Worm (Caenorhabditis elegans): ENCODE measurements around the gene med-1.
A peak's percentile ranks its signal among the peaks of the same experiment; 100 is the strongest.

med-1 gene

DNA sequence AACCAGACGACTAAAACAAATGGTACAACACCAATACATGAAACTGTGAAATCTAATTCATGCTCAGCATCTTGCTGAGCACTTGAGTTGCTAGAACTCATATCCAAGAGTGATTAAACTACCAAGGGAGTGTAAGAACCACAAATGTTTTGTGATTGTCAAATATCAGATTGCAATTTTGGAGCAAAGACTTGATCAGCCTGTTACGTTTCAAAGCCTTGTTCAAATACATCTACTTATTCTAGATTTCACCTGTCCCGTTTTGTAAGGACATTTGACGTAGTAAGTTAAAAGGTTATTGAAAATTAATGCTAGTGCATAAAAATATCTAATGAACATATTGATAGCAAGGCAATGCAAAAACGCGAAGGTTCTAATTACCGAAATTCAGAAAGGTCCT, 46.9 kb downstream of the med-1 start, which contains the start of gene F45E6.1:
TSS of gene F45E6.1 (minus strand) at position 101 of the 400 bp plus-strand sequence.
- TF ChIP-seq tbx-37 (GFP tag; conservative IDR thresholded peaks at IDR 0.05) (no peak), ceh-13 (GFP tag; optimal IDR thresholded peaks at IDR 0.05) (no peak), B0310.2 (tag; optimal IDR thresholded peaks at IDR 0.05) (no peak), pes-1 (GFP tag; IDR thresholded peaks at IDR 0.05) (no peak), tbx-11 (GFP tag; IDR thresholded peaks at IDR 0.05) (no peak), flt-1 (GFP tag; IDR thresholded peaks at IDR 0.05) (no peak), hnd-1 (tag; optimal IDR thresholded peaks at IDR 0.05) (no peak), tra-4 (tag; optimal IDR thresholded peaks at IDR 0.05) (no peak), hmg-4 (GFP tag; optimal IDR thresholded peaks at IDR 0.05) (no peak), sea-1 (GFP tag; conservative IDR thresholded peaks at IDR 0.05) (no peak), scrt-1 (GFP tag; IDR thresholded peaks at IDR 0.05) (no peak), F13C5.2 (tag; optimal IDR thresholded peaks at IDR 0.05) (no peak), aly-1 (tag; optimal IDR thresholded peaks at IDR 0.05) (no peak), ets-7 (tag; optimal IDR thresholded peaks at IDR 0.05) (no peak), hmbx-1 (tag; optimal IDR thresholded peaks at IDR 0.05) (no peak), ama-1 (optimal IDR thresholded peaks at IDR 0.05) (no peak), ceh-36 (tag; optimal IDR thresholded peaks at IDR 0.05) (no peak)

DNA sequence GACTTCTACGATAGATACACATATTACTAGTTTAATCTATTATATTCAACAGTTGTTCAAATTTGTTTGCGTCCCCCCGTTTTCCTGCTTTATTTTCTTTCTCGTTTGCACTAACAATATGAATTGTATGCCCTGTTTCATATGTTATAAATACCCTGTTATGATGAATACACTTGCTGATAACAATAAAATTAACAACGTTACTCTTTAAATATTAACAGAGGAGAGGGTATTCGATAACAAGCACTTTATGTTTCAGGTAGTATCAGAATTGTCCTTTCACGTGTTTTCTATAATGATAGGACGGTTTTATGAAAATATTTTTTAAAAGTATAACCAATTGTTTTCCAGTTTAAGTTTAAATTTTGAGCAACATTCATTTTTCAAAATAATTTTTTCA, 48.1 kb downstream of the med-1 start:
- TF ChIP-seq scrt-1 (GFP tag; IDR thresholded peaks at IDR 0.05) = no peak
- no peak for TF ChIP-seq ets-7 (tag; optimal IDR thresholded peaks at IDR 0.05)
- TF ChIP-seq flt-1 (GFP tag; IDR thresholded peaks at IDR 0.05) = no peak
- TF ChIP-seq tbx-11 (GFP tag; IDR thresholded peaks at IDR 0.05) = no peak
- no peak for TF ChIP-seq hmg-4 (GFP tag; optimal IDR thresholded peaks at IDR 0.05)
- TF ChIP-seq sea-1 (GFP tag; conservative IDR thresholded peaks at IDR 0.05) = no peak
- TF ChIP-seq pes-1 (GFP tag; IDR thresholded peaks at IDR 0.05) = no peak
- TF ChIP-seq hmbx-1 (tag; optimal IDR thresholded peaks at IDR 0.05) = no peak
- no peak for TF ChIP-seq tbx-37 (GFP tag; conservative IDR thresholded peaks at IDR 0.05)
- no peak for TF ChIP-seq F13C5.2 (tag; optimal IDR thresholded peaks at IDR 0.05)
- no peak for TF ChIP-seq hnd-1 (tag; optimal IDR thresholded peaks at IDR 0.05)
- TF ChIP-seq ceh-36 (tag; optimal IDR thresholded peaks at IDR 0.05) = no peak
- no peak for TF ChIP-seq aly-1 (tag; optimal IDR thresholded peaks at IDR 0.05)
- TF ChIP-seq ceh-13 (GFP tag; optimal IDR thresholded peaks at IDR 0.05) = no peak
- no peak for TF ChIP-seq ama-1 (optimal IDR thresholded peaks at IDR 0.05)
- TF ChIP-seq tra-4 (tag; optimal IDR thresholded peaks at IDR 0.05) = no peak

DNA sequence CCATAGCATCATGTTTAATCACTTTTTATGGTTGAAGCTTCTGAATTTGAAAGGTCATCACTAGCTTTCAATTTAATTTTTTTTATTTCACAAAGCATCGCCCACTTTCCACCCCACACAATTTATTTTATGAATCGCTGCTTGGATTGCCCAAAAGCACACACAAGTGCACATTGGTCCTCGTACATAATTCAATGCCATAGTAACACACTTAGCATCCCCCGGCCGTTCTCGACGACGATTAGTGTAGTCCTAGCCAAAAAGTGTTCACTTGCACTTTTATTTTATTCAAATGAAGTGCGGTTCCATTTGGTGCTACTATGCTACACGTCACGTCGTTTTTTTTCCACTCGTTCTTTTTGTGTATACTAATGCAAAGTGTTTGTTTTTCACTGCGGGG, 48.6 kb downstream of the med-1 start:
- no peak for TF ChIP-seq ceh-13 (GFP tag; optimal IDR thresholded peaks at IDR 0.05)

DNA sequence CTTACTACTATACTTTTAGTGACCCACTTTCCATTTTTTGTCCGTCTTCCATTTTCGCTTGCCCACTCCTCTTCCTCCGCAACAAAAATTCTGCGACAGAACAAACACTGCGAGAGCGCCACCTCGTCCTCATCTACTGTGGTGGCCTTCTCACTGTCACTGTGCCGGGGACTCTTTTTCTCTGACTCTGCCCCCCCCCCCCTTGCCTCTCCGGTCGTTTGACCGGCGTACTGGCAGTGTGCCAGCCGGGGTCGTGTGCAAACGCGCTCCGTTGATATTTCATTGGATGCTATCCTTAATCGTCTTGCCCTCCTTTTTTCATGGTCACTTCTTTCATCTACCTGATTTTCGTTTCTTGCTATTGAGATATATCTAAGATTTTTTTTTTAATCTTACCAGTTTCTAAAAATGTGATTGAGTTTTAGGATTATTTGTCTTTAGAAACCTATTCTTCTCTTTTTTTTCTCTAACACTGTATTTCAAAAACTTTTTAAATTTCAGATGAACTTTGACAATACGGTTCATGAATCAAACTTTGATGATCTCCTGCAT, 50.1 kb downstream of the med-1 start, which contains the start of gene atf-6:
TSS of gene atf-6 (plus strand) at position 502 of the 552 bp plus-strand sequence.
- TF ChIP-seq ceh-36 (tag; optimal IDR thresholded peaks at IDR 0.05) (no peak), tra-4 (tag; optimal IDR thresholded peaks at IDR 0.05) (no peak), sea-1 (GFP tag; conservative IDR thresholded peaks at IDR 0.05) (no peak), tbx-37 (GFP tag; conservative IDR thresholded peaks at IDR 0.05) (0 out of 2 replicates have a peak, but pooled peaks have one; percentile 21), pes-1 (GFP tag; IDR thresholded peaks at IDR 0.05) (0 out of 2 replicates have a peak, but pooled peaks have one; percentile 45), F13C5.2 (tag; optimal IDR thresholded peaks at IDR 0.05) (peak; percentile 74), hmg-4 (GFP tag; optimal IDR thresholded peaks at IDR 0.05) (peak; percentile 90), B0310.2 (tag; optimal IDR thresholded peaks at IDR 0.05) (no peak), ets-7 (tag; optimal IDR thresholded peaks at IDR 0.05) (peak; percentile 28), hnd-1 (tag; optimal IDR thresholded peaks at IDR 0.05) (peak; percentile 10), aly-1 (tag; optimal IDR thresholded peaks at IDR 0.05) (peak; percentile 2), flt-1 (GFP tag; IDR thresholded peaks at IDR 0.05) (no peak), tbx-11 (GFP tag; IDR thresholded peaks at IDR 0.05) (0 out of 2 replicates have a peak, but pooled peaks have one; percentile 31), hmbx-1 (tag; optimal IDR thresholded peaks at IDR 0.05) (no peak), ceh-13 (GFP tag; optimal IDR thresholded peaks at IDR 0.05) (no peak), scrt-1 (GFP tag; IDR thresholded peaks at IDR 0.05) (no peak), ama-1 (optimal IDR thresholded peaks at IDR 0.05) (no peak)

Measured in whole organism, early embryonic.